Worm (Caenorhabditis elegans): ENCODE measurements around the gene lipl-1.

The lipl-1 gene

ce11 chrV:12919705-12920104, at the start of gene lipl-1:
Gene lipl-1 (plus strand): TSS chrV:12919986.
- TF ChIP-seq unc-120 (tag; optimal IDR thresholded peaks at IDR 0.05; ENCODE audit: poor library complexity, severe bottlenecking): no peak
- no peak for TF ChIP-seq nhr-76 (tag; optimal IDR thresholded peaks at IDR 0.05)
- no peak for TF ChIP-seq blmp-1 (tag; optimal IDR thresholded peaks at IDR 0.05)
- TF ChIP-seq nhr-28 (tag; optimal IDR thresholded peaks at IDR 0.05): no peak
- no peak for TF ChIP-seq nhr-2 (tag; optimal IDR thresholded peaks at IDR 0.05)
- no peak for TF ChIP-seq M03D4.4 (tag; optimal IDR thresholded peaks at IDR 0.05)
- no peak for TF ChIP-seq bed-3 (GFP tag; optimal IDR thresholded peaks at IDR 0.05)
- no peak for TF ChIP-seq ceh-39 (tag; optimal IDR thresholded peaks at IDR 0.05)
- no peak for TF ChIP-seq snpc-4 (tag; optimal IDR thresholded peaks at IDR 0.05)
- no peak for TF ChIP-seq lin-13 (tag; optimal IDR thresholded peaks at IDR 0.05)
- no peak for TF ChIP-seq elt-3 (tag; optimal IDR thresholded peaks at IDR 0.05)
- no peak for TF ChIP-seq zip-8 (tag; optimal IDR thresholded peaks at IDR 0.05)
- no peak for TF ChIP-seq ham-2 (GFP tag; optimal IDR thresholded peaks at IDR 0.05)
- TF ChIP-seq mep-1 (tag; optimal IDR thresholded peaks at IDR 0.05): no peak
- TF ChIP-seq cnd-1 (tag; optimal IDR thresholded peaks at IDR 0.05): no peak
- TF ChIP-seq nhr-12 (tag; optimal IDR thresholded peaks at IDR 0.05): no peak
- TF ChIP-seq tbx-8 (GFP tag; optimal IDR thresholded peaks at IDR 0.05): no peak
- no peak for TF ChIP-seq sem-2 (GFP tag; optimal IDR thresholded peaks at IDR 0.05)
- no peak for TF ChIP-seq mab-5 (tag; optimal IDR thresholded peaks at IDR 0.05)

- no peak for TF ChIP-seq unc-39 (tag; optimal IDR thresholded peaks at IDR 0.05)
- no peak for TF ChIP-seq hlh-1 (tag; optimal IDR thresholded peaks at IDR 0.05)
- no peak for TF ChIP-seq lin-13 (tag; optimal IDR thresholded peaks at IDR 0.05)
Measured at ce11 chrV:12870740-12871139, 49.0 kb upstream of the lipl-1 start.

ce11 chrV:12871753-12872152, 48.0 kb upstream of the lipl-1 start, which contains the start of gene bus-19:
Gene bus-19 (plus strand): TSS chrV:12872053.
- no peak for TF ChIP-seq nhr-28 (tag; optimal IDR thresholded peaks at IDR 0.05)
- TF ChIP-seq sem-2 (GFP tag; optimal IDR thresholded peaks at IDR 0.05): no peak
- no peak for TF ChIP-seq bed-3 (GFP tag; optimal IDR thresholded peaks at IDR 0.05)
- TF ChIP-seq tbx-8 (GFP tag; optimal IDR thresholded peaks at IDR 0.05): no peak
- TF ChIP-seq ham-2 (GFP tag; optimal IDR thresholded peaks at IDR 0.05): no peak
- no peak for TF ChIP-seq lin-13 (tag; optimal IDR thresholded peaks at IDR 0.05)
- TF ChIP-seq elt-1 (tag; optimal IDR thresholded peaks at IDR 0.05; ENCODE audit: borderline replicate concordance, insufficient read depth): no peak
- no peak for TF ChIP-seq mls-2 (tag; optimal IDR thresholded peaks at IDR 0.05)
- no peak for TF ChIP-seq snpc-4 (tag; optimal IDR thresholded peaks at IDR 0.05)
- no peak for TF ChIP-seq blmp-1 (tag; optimal IDR thresholded peaks at IDR 0.05)
- TF ChIP-seq cnd-1 (tag; optimal IDR thresholded peaks at IDR 0.05): no peak

- TF ChIP-seq unc-62 (GFP tag; optimal IDR thresholded peaks at IDR 0.05): no peak
- no peak for TF ChIP-seq cnd-1 (tag; optimal IDR thresholded peaks at IDR 0.05)
- TF ChIP-seq blmp-1 (tag; optimal IDR thresholded peaks at IDR 0.05): peak; percentile 75
Measured at ce11 chrV:12875850-12876249, 43.9 kb upstream of the lipl-1 start.

ce11 chrV:12876708-12877107, 43.1 kb upstream of the lipl-1 start:
- no peak for TF ChIP-seq drap-1 (GFP tag; optimal IDR thresholded peaks at IDR 0.05)
- no peak for TF ChIP-seq ceh-43 (GFP tag; optimal IDR thresholded peaks at IDR 0.05)
- no peak for TF ChIP-seq sem-2 (GFP tag; optimal IDR thresholded peaks at IDR 0.05)
- TF ChIP-seq mab-5 (tag; optimal IDR thresholded peaks at IDR 0.05): no peak
- no peak for TF ChIP-seq elt-1 (tag; optimal IDR thresholded peaks at IDR 0.05; ENCODE audit: borderline replicate concordance, insufficient read depth)
- no peak for TF ChIP-seq nhr-12 (tag; optimal IDR thresholded peaks at IDR 0.05)
- TF ChIP-seq zip-8 (tag; optimal IDR thresholded peaks at IDR 0.05): no peak
- no peak for TF ChIP-seq lin-32 (GFP tag; optimal IDR thresholded peaks at IDR 0.05)
- TF ChIP-seq M03D4.4 (tag; optimal IDR thresholded peaks at IDR 0.05): no peak
- TF ChIP-seq hlh-1 (tag; optimal IDR thresholded peaks at IDR 0.05): no peak
- TF ChIP-seq unc-39 (tag; optimal IDR thresholded peaks at IDR 0.05): no peak
- TF ChIP-seq snpc-4 (tag; optimal IDR thresholded peaks at IDR 0.05): no peak
- no peak for TF ChIP-seq mep-1 (tag; optimal IDR thresholded peaks at IDR 0.05)
- TF ChIP-seq flh-1 (GFP tag; optimal IDR thresholded peaks at IDR 0.05): no peak
- TF ChIP-seq ham-2 (GFP tag; optimal IDR thresholded peaks at IDR 0.05): no peak
- TF ChIP-seq unc-120 (tag; optimal IDR thresholded peaks at IDR 0.05; ENCODE audit: poor library complexity, severe bottlenecking): no peak

ce11 chrV:12877579-12877978, 42.2 kb upstream of the lipl-1 start:
- TF ChIP-seq ham-2 (GFP tag; optimal IDR thresholded peaks at IDR 0.05) (no peak), lin-13 (tag; optimal IDR thresholded peaks at IDR 0.05) (no peak), mep-1 (tag; optimal IDR thresholded peaks at IDR 0.05) (no peak), nhr-2 (tag; optimal IDR thresholded peaks at IDR 0.05) (no peak), ces-1 (GFP tag; optimal IDR thresholded peaks at IDR 0.05) (no peak), ceh-39 (tag; optimal IDR thresholded peaks at IDR 0.05) (no peak), bed-3 (GFP tag; optimal IDR thresholded peaks at IDR 0.05) (no peak)

Measured in whole organism, mixed stage, embryonic.